Fruit fly (Drosophila melanogaster) ovary, adult (tissue): ENCODE data around the gene TotF.

Experiments used
- CG17801 ChIP-seq: fragments of 200-800 bp; optimal IDR thresholded peaks from 2 replicates; lab custom pipeline; 2019; ENCODE audit warnings: missing biosample characterization, mild to moderate bottlenecking, missing genetic modification characterization, moderate library complexity; ENCODE audit not compliant: partially characterized antibody

The TotF gene

DNA sequence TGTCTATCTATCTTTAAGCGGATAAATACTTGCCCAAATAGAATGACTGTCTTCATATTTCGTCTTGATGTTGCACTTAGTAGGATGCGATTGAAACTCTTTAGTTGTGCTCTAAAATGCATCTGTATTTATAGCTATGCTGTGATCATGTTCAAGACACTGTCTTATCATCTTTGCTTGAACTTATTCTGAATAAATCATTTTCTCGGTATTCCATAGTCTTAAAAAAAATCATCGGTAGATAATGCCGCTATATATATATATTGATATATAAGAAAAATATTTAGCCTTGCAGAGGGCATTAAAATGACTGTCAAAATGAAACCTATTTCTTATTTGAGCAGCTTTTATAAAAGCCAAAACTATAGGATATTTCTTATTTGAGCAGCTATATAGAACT is at the start of gene TotF:
Gene TotF (minus strand): TSS at position 101 of the 400 bp plus-strand sequence.
- no peak for TF ChIP-seq CG17801 (GFP tag; lab: Kevin White, UChicago)

- TF ChIP-seq CG17801 (GFP tag; lab: Kevin White, UChicago), result no peak
Observed at dm6 chr2L:19961585-19961984, 49.4 kb upstream of the TotF start, which contains the start of gene CG42866. Gene CG42866 (minus strand): TSS chr2L:19961685.

DNA sequence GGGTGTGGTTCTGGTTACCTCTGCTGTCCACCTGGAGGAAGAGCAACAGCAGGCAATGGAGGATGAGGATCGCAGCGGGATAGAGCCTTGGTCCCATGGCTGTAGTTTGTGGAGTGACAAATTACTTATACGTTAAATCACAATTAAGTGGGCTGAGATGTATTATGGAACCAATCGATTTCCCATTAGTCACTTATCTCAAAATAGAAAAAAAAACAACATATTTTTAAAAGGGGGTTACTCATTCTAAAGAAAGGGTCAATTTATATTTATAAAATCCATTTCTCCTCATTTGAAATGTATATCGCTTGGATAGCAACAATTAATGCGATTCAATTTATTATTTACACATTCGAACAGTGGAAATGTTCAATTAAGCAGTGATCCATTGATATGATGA is 48.8 kb upstream of the TotF start, which contains the start of gene CG34051:
Gene CG34051 (minus strand): TSS at position 101 of the 400 bp plus-strand sequence.
- TF ChIP-seq CG17801 (GFP tag; lab: Kevin White, UChicago), result no peak

- peak; percentile 22 for TF ChIP-seq CG17801 (GFP tag; lab: Kevin White, UChicago)
Observed at dm6 chr2L:19958520-19959161, 46.5 kb upstream of the TotF start, which contains the start of gene COX4. Gene COX4 (plus strand): TSS chr2L:19958713.

DNA sequence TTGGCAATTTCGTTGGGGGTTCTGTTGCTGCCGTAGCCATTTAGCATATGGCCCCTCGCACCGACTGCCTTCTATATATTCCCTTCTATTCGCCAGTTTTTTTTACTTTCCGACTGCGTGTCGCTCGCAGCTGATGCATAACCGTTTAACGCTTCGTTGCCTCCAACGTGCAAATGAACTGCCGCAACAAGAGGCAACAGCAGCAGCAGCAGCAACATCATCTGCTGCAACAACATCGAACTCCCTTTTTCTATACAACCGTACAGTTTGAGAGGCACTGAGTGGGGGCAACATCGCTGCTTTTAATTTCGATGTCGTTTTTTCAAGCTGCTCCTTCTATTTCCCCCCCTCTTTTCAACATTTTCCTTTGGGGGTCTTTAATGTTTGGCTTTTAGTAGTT is 40.0 kb upstream of the TotF start:
- no peak for TF ChIP-seq CG17801 (GFP tag; lab: Kevin White, UChicago)

- TF ChIP-seq CG17801 (GFP tag; lab: Kevin White, UChicago), result no peak
Observed at dm6 chr2L:19951543-19952163, 39.5 kb upstream of the TotF start.

dm6 chr2L:19949600-19949999 is 37.4 kb upstream of the TotF start:
- TF ChIP-seq CG17801 (GFP tag; lab: Kevin White, UChicago), result no peak

DNA sequence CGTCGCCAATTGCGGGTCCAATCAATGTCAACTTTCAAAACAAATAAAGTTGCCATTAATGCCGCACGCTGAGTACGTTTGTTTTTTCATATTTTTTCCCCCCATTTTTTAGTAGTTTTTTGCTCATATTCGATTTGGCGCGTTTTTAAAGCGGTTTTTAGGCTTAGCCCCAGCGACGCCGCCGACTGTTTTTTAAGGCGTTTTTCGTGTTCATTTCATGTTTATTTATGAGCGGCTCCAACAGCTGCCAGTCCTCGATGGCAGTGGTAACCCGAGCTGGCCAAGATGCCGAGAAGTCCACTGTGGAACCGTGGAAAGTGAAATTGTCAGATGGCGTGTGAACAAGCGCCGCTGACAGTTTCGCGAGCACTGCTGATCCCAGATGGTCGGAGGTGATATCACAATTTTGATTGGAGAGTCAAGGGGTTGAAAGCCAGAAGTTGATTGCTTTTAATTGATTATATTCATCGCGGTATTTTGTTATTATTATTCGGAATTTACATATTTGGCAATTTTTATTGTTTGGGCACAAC is 35.9 kb upstream of the TotF start:
- TF ChIP-seq CG17801 (GFP tag; lab: Kevin White, UChicago), result no peak

dm6 chr2L:19944309-19945172 is 32.4 kb upstream of the TotF start:
- no peak for TF ChIP-seq CG17801 (GFP tag; lab: Kevin White, UChicago)

DNA sequence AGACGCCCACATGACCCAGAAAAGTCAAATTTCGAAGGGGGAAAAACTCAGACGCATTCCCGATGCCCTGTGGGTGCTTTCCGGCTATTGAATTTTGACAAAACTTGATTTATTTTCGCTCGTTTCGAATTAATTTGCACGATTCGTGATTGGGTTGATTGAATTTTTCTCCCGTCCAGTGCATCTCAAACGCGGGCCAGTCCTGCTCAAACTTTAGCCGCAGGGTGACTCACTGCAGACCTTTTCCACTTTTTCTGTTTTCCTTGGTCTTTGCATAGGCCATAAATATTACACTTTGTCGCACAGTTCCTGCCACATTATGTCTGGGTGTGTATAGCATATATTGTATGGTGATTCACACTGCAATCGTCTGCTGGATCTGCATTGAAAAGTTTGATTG is 30.9 kb upstream of the TotF start:
- no peak for TF ChIP-seq CG17801 (GFP tag; lab: Kevin White, UChicago)

DNA sequence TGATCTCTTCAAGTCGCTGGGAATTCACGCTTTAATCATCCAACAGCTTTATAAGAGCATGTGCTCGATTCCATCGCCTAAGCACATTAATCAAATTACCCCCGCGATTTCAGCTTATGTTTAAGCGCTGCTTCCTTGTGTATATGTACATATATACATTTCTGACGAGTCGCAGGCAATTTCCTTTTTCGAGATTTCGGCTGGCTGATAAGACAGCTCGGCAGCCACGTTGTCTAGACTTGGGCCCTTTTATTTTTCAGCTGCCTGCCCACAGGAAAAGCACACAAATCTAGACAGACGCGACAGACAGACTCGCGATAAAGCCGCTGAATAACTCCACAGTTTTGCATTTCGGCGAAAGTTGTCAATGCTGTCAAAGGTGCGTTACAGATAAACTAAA is 30.3 kb upstream of the TotF start:
- no peak for TF ChIP-seq CG17801 (GFP tag; lab: Kevin White, UChicago)

DNA sequence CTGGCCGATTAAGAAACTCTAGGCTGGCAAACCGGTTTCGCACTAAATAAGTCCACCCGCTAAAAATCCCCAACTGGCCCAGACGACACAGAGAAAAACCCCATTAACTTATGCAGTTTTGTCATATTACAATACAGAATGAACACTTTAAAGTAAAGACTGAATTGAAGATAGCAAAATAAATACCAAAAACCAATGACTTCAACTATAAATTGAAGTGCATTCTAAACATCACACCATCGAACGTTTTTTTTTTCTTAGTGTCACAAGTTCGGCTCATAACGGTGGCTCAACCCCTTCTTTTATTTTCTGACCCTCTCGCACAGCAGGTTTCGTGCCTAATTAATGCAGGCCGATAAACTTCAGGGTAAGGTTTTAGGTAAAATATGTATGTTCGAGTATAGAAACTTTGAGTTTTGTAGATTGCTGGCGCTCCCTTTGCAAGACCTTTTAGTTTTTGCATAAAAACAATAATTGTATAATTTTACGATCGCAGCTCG is 29.2 kb upstream of the TotF start:
- no peak for TF ChIP-seq CG17801 (GFP tag; lab: Kevin White, UChicago)

dm6 chr2L:19940036-19940435 is 27.9 kb upstream of the TotF start:
- no peak for TF ChIP-seq CG17801 (GFP tag; lab: Kevin White, UChicago)

dm6 chr2L:19937804-19938461 is 25.8 kb upstream of the TotF start:
- TF ChIP-seq CG17801 (GFP tag; lab: Kevin White, UChicago), result no peak
